Fruit fly (Drosophila melanogaster) whole organism, adult: ENCODE results near the gene Sema5c.
A peak's percentile ranks its signal among the peaks of the same experiment; 100 is the strongest.

Experiments used
- CG11617 ChIP-seq: fragments of 200-800 bp; sonication (Bioruptor generic); optimal IDR thresholded peaks from 2 replicates; lab custom pipeline; 2017; ENCODE audit warnings: mild to moderate bottlenecking, missing biosample characterization, missing genetic modification reagents, missing genetic modification characterization
- CG12768 ChIP-seq: fragments of 200-800 bp; sonication (Bioruptor generic); optimal IDR thresholded peaks from 2 replicates; lab custom pipeline; 2017; ENCODE audit warnings: missing biosample characterization, missing genetic modification characterization, mild to moderate bottlenecking, moderate library complexity, missing genetic modification reagents
- CG14711 ChIP-seq: fragments of 200-800 bp; sonication (Bioruptor generic); optimal IDR thresholded peaks from 2 replicates; lab custom pipeline; 2018; ENCODE audit warnings: missing biosample characterization, mild to moderate bottlenecking, missing genetic modification characterization, moderate library complexity
- CG1620 ChIP-seq: fragments of 200-800 bp; sonication (Bioruptor generic); optimal IDR thresholded peaks from 2 replicates; lab custom pipeline; 2016; ENCODE audit warnings: missing biosample characterization, missing genetic modification characterization
- CG33017 ChIP-seq: fragments of 200-800 bp; sonication (Bioruptor generic); optimal IDR thresholded peaks from 2 replicates; lab custom pipeline; 2018; ENCODE audit warnings: missing biosample characterization, mild to moderate bottlenecking, missing genetic modification characterization, moderate library complexity
- CG5204 ChIP-seq: fragments of 200-800 bp; sonication (Bioruptor generic); optimal IDR thresholded peaks from 2 replicates; lab custom pipeline; 2016; ENCODE audit warnings: missing biosample characterization, missing genetic modification characterization
- CG7045 ChIP-seq: fragments of 200-800 bp; sonication (Bioruptor generic); optimal IDR thresholded peaks from 2 replicates; lab custom pipeline; 2017; ENCODE audit warnings: missing biosample characterization, mild to moderate bottlenecking, missing genetic modification characterization
- Clk ChIP-seq: fragments of 200-800 bp; sonication (Bioruptor generic); optimal IDR thresholded peaks from 2 replicates; lab custom pipeline; 2017; ENCODE audit warnings: missing biosample characterization, missing genetic modification characterization
- Crg-1 ChIP-seq: fragments of 200-800 bp; sonication (Bioruptor generic); optimal IDR thresholded peaks from 2 replicates; lab custom pipeline; 2016; ENCODE audit warnings: missing biosample characterization, missing genetic modification characterization
- Hr96 ChIP-seq: fragments of 200-800 bp; sonication (Bioruptor generic); optimal IDR thresholded peaks from 2 replicates; lab custom pipeline; 2016; ENCODE audit warnings: missing biosample characterization, missing genetic modification characterization
- Mnt ChIP-seq: fragments of 200-800 bp; sonication (Bioruptor generic); optimal IDR thresholded peaks from 2 replicates; lab custom pipeline; 2016; ENCODE audit warnings: missing biosample characterization, mild to moderate bottlenecking, missing genetic modification characterization
- bab1 ChIP-seq: fragments of 200-800 bp; sonication (Bioruptor generic); optimal IDR thresholded peaks from 3 replicates; lab custom pipeline; 2019; ENCODE audit warnings: missing biosample characterization, mild to moderate bottlenecking, missing genetic modification characterization, moderate library complexity
- cic ChIP-seq: fragments of 200-800 bp; sonication (Bioruptor generic); optimal IDR thresholded peaks from 2 replicates; lab custom pipeline; 2017; ENCODE audit warnings: missing biosample characterization, mild to moderate bottlenecking, missing genetic modification characterization, moderate library complexity
- cnc ChIP-seq, 2 experiments: fragments of >200 bp; optimal IDR thresholded peaks; 2 replicates each; lab custom pipeline; 2017
- kay ChIP-seq: fragments of 200-800 bp; sonication (Bioruptor generic); peaks from one replicate; lab custom pipeline; 2016; ENCODE audit warnings: missing biosample characterization, missing genetic modification characterization, borderline replicate concordance
- ovo ChIP-seq: fragments of 200-800 bp; sonication (Bioruptor generic); optimal IDR thresholded peaks from 2 replicates; lab custom pipeline; 2016; ENCODE audit warnings: missing biosample characterization, missing genetic modification characterization
- pad ChIP-seq: fragments of 200-800 bp; sonication (Bioruptor generic); optimal IDR thresholded peaks from 3 replicates; lab custom pipeline; 2017; ENCODE audit warnings: missing biosample characterization, missing genetic modification characterization, mild to moderate bottlenecking, moderate library complexity, missing genetic modification reagents
- tj ChIP-seq: fragments of 200-800 bp; sonication (Bioruptor generic); optimal IDR thresholded peaks from 3 replicates; lab custom pipeline; 2017; ENCODE audit warnings: missing biosample characterization, mild to moderate bottlenecking, missing genetic modification characterization, moderate library complexity
- toe ChIP-seq: fragments of 200-800 bp; sonication (Bioruptor generic); optimal IDR thresholded peaks from 2 replicates; lab custom pipeline; 2016; ENCODE audit warnings: missing biosample characterization, missing genetic modification characterization

The Sema5c gene

dm6 chr3L:12037449-12038163 is 44.0 kb downstream of the Sema5c start:
- TF ChIP-seq CG11617 (GFP tag; lab: Kevin White, UChicago): no peak
- no peak for TF ChIP-seq bab1 (GFP tag; lab: Kevin White, UChicago)
- no peak for TF ChIP-seq toe (GFP tag; lab: Kevin White, UChicago)
- no peak for TF ChIP-seq kay (GFP tag; lab: Kevin White, UChicago)
- no peak for TF ChIP-seq CG14711
- no peak for TF ChIP-seq CG12768 (GFP tag; lab: Kevin White, UChicago)
- TF ChIP-seq ovo: no peak
- TF ChIP-seq cic (GFP tag; lab: Kevin White, UChicago): no peak
- no peak for TF ChIP-seq CG7045
- no peak for TF ChIP-seq Crg-1 (GFP tag; lab: Kevin White, UChicago)
- TF ChIP-seq Hr96 (GFP tag; lab: Kevin White, UChicago): no peak

- TF ChIP-seq bab1 (GFP tag; lab: Kevin White, UChicago): no peak
- no peak for TF ChIP-seq cnc (optimal IDR thresholded peaks at IDR 0.05; lab: Kevin White, UChicago)
- TF ChIP-seq kay (GFP tag; lab: Kevin White, UChicago): no peak
- TF ChIP-seq Crg-1 (GFP tag; lab: Kevin White, UChicago): no peak
- TF ChIP-seq Clk: no peak
- TF ChIP-seq ovo: no peak
- no peak for TF ChIP-seq Mnt (GFP tag; lab: Kevin White, UChicago)
- no peak for TF ChIP-seq CG11617 (GFP tag; lab: Kevin White, UChicago)
Measured at dm6 chr3L:12036658-12037057, 45.0 kb downstream of the Sema5c start.

- TF ChIP-seq kay (GFP tag; lab: Kevin White, UChicago) (no peak), CG12768 (GFP tag; lab: Kevin White, UChicago) (no peak), tj (GFP tag; lab: Kevin White, UChicago) (no peak), Hr96 (GFP tag; lab: Kevin White, UChicago) (no peak), cic (GFP tag; lab: Kevin White, UChicago) (no peak)
Measured at dm6 chr3L:12032257-12032656, 49.4 kb downstream of the Sema5c start, which contains the start of gene CG43993. Gene CG43993, plus strand, starts transcription at chr3L:12032557.

dm6 chr3L:12030521-12030920 is 51.1 kb downstream of the Sema5c start:
- TF ChIP-seq bab1 (GFP tag; lab: Kevin White, UChicago) (peak; percentile 20), CG5204 (GFP tag; lab: Kevin White, UChicago) (no peak)

dm6 chr3L:12028534-12029029 is 53.0 kb downstream of the Sema5c start:
- no peak for TF ChIP-seq CG11617 (GFP tag; lab: Kevin White, UChicago)
- TF ChIP-seq cnc (optimal IDR thresholded peaks at IDR 0.05; lab: Kevin White, UChicago): no peak
- TF ChIP-seq kay (GFP tag; lab: Kevin White, UChicago): peak; percentile 18
- no peak for TF ChIP-seq CG5204 (GFP tag; lab: Kevin White, UChicago)
- no peak for TF ChIP-seq bab1 (GFP tag; lab: Kevin White, UChicago)
- no peak for TF ChIP-seq toe (GFP tag; lab: Kevin White, UChicago)
- no peak for TF ChIP-seq CG33017 (tag; lab: Kevin White, UChicago)

dm6 chr3L:12027929-12028328 is 53.7 kb downstream of the Sema5c start:
- TF ChIP-seq tj (GFP tag; lab: Kevin White, UChicago) (peak; percentile 92), Hr96 (GFP tag; lab: Kevin White, UChicago) (no peak)

dm6 chr3L:12024947-12025346 is 56.7 kb downstream of the Sema5c start:
- TF ChIP-seq CG14711 (no peak), CG1620 (GFP tag; lab: Kevin White, UChicago) (no peak), cic (GFP tag; lab: Kevin White, UChicago) (no peak), Hr96 (GFP tag; lab: Kevin White, UChicago) (no peak), cnc (optimal IDR thresholded peaks at IDR 0.05; lab: Kevin White, UChicago) (no peak), pad (no peak), ovo (no peak), CG12768 (GFP tag; lab: Kevin White, UChicago) (no peak), CG7045 (no peak), bab1 (GFP tag; lab: Kevin White, UChicago) (no peak)

dm6 chr3L:12023137-12023792 is 58.4 kb downstream of the Sema5c start:
- TF ChIP-seq ovo (no peak), pad (no peak), Hr96 (GFP tag; lab: Kevin White, UChicago) (no peak), cic (GFP tag; lab: Kevin White, UChicago) (no peak)
